Worm (Caenorhabditis elegans) whole organism, L1 larva: ENCODE measurements around the gene cdr-4.

Experiments used
- C34B4.2 ChIP-seq: sonication (generic microtip); optimal IDR thresholded peaks from 2 replicates; lab custom pipeline; 2017; ENCODE audit warnings: mild to moderate bottlenecking, missing genetic modification characterization, missing compliant biosample characterization
- F16B12.6 ChIP-seq: fragments of 150-350 bp; optimal IDR thresholded peaks from 2 replicates; lab custom pipeline; 2014; ENCODE audit warnings: missing biosample characterization, missing genetic modification characterization
- aha-1 ChIP-seq: fragments of 150-350 bp; optimal IDR thresholded peaks from 2 replicates; lab custom pipeline; 2014; ENCODE audit warnings: missing biosample characterization, missing genetic modification characterization
- blmp-1 ChIP-seq: fragments of 150-350 bp; optimal IDR thresholded peaks from 2 replicates; lab custom pipeline; 2014; ENCODE audit warnings: missing biosample characterization, missing genetic modification characterization
- ceh-8 ChIP-seq: fragments of 200-800 bp; sonication (Bioruptor generic); optimal IDR thresholded peaks from 2 replicates; lab custom pipeline; 2018; ENCODE audit warnings: mild to moderate bottlenecking, missing genetic modification characterization, moderate library complexity, missing compliant biosample characterization
- ceh-82 ChIP-seq, 3 experiments: fragments of 150-350 bp in 1 of 3; sonication (generic microtip) in 2 of 3; optimal IDR thresholded peaks; 2 replicates each; lab custom pipeline; 2014 to 2017; ENCODE audit warnings: missing biosample characterization in 3 of 3, missing genetic modification characterization in 3 of 3
- dpl-1 ChIP-seq, 3 experiments: fragments of 150-350 bp in 2 of 3; sonication (generic microtip) in 1 of 3; optimal IDR thresholded peaks; 2 replicates each; lab custom pipeline; 2014 to 2017; ENCODE audit warnings: missing biosample characterization in 3 of 3, missing genetic modification characterization in 3 of 3, missing genetic modification reagents in 3 of 3
- dsc-1 ChIP-seq: sonication (generic microtip); optimal IDR thresholded peaks from 2 replicates; lab custom pipeline; 2016; ENCODE audit warnings: mild to moderate bottlenecking, missing genetic modification characterization, missing compliant biosample characterization
- egl-13 ChIP-seq: sonication (generic microtip); optimal IDR thresholded peaks from 2 replicates; lab custom pipeline; 2016; ENCODE audit warnings: missing genotype, missing genetic modification reagents, missing genetic modification characterization, missing compliant biosample characterization
- egl-27 ChIP-seq, 2 experiments: fragments of 150-350 bp in 1 of 2; sonication (generic microtip); optimal IDR thresholded peaks; 3 replicates each; lab custom pipeline; 2017 to 2018; ENCODE audit warnings: missing biosample characterization in 2 of 2, missing genetic modification characterization in 2 of 2, missing genetic modification reagents in 2 of 2
- elt-3 ChIP-seq, 6 experiments: fragments of 150-350 bp in 1 of 6; sonication (generic microtip); optimal IDR thresholded peaks; 2 replicates each; lab custom pipeline; 2017 to 2018; ENCODE audit warnings: missing biosample characterization in 6 of 6, missing genetic modification characterization in 6 of 6, inconsistent platforms in 1 of 6
- ets-5 ChIP-seq: fragments of 200-800 bp; sonication (Bioruptor generic); IDR thresholded peaks from 2 replicates; pipeline ENCODE4 v1.3.6; 2022; ENCODE audit warnings: missing genetic modification characterization, missing compliant biosample characterization
- fkh-8 ChIP-seq: sonication (generic microtip); optimal IDR thresholded peaks from 2 replicates; lab custom pipeline; 2016; ENCODE audit warnings: mild to moderate bottlenecking, missing genetic modification characterization, missing compliant biosample characterization
- fos-1 ChIP-seq: fragments of 150-350 bp; optimal IDR thresholded peaks from 2 replicates; lab custom pipeline; 2014; ENCODE audit warnings: missing biosample characterization, missing genetic modification characterization
- grh-1 ChIP-seq: fragments of 200-800 bp; sonication (Bioruptor generic); IDR thresholded peaks from 2 replicates; pipeline ENCODE4 v1.3.6; 2022; ENCODE audit warnings: missing genetic modification reagents, missing genetic modification characterization, missing compliant biosample characterization
- hlh-17 ChIP-seq: fragments of 200-800 bp; sonication (Bioruptor generic); optimal IDR thresholded peaks from 2 replicates; lab custom pipeline; 2018; ENCODE audit warnings: missing genetic modification characterization, mild to moderate bottlenecking, missing compliant biosample characterization, moderate library complexity, borderline replicate concordance
- hpl-2 ChIP-seq: fragments of 150-350 bp; optimal IDR thresholded peaks from 2 replicates; lab custom pipeline; 2014; ENCODE audit warnings: missing biosample characterization, missing genetic modification reagents, missing genetic modification characterization
- isw-1 ChIP-seq: fragments of 200-800 bp; sonication (Bioruptor generic); IDR thresholded peaks from 2 replicates; pipeline ENCODE4 v1.3.6; 2022; ENCODE audit warnings: missing genetic modification characterization, missing compliant biosample characterization
- jun-1 ChIP-seq: fragments of 150-350 bp; optimal IDR thresholded peaks from 2 replicates; lab custom pipeline; 2014; ENCODE audit warnings: missing biosample characterization, missing genetic modification reagents, missing genetic modification characterization
- lin-15B ChIP-seq: fragments of 150-350 bp; sonication (generic microtip); optimal IDR thresholded peaks from 3 replicates; lab custom pipeline; 2014; ENCODE audit warnings: missing biosample characterization, missing genetic modification characterization
- lin-39 ChIP-seq: fragments of 150-350 bp; optimal IDR thresholded peaks from 2 replicates; lab custom pipeline; 2014; ENCODE audit warnings: missing biosample characterization, missing genetic modification reagents, missing genetic modification characterization
- mab-9 ChIP-seq: fragments of 200-800 bp; sonication (Bioruptor generic); IDR thresholded peaks from 2 replicates; pipeline ENCODE4 v1.3.6; 2022; ENCODE audit warnings: missing genetic modification reagents, missing genetic modification characterization, missing compliant biosample characterization
- nhr-12 ChIP-seq: sonication (generic microtip); optimal IDR thresholded peaks from 2 replicates; lab custom pipeline; 2017; ENCODE audit warnings: missing biosample characterization, missing genetic modification characterization
- nhr-71 ChIP-seq: sonication (generic microtip); optimal IDR thresholded peaks from 2 replicates; lab custom pipeline; 2016; ENCODE audit warnings: mild to moderate bottlenecking, missing genetic modification characterization, moderate library complexity, missing compliant biosample characterization
- nhr-76 ChIP-seq: sonication (generic microtip); optimal IDR thresholded peaks from 2 replicates; lab custom pipeline; 2017; ENCODE audit warnings: missing biosample characterization, missing genetic modification characterization
- nhr-77 ChIP-seq: fragments of 150-350 bp; optimal IDR thresholded peaks from 2 replicates; lab custom pipeline; 2014; ENCODE audit warnings: missing biosample characterization, missing genetic modification characterization
- nhr-84 ChIP-seq: sonication (generic microtip); optimal IDR thresholded peaks from 2 replicates; lab custom pipeline; 2017; ENCODE audit warnings: missing biosample characterization, missing genetic modification characterization
- nhr-85 ChIP-seq: sonication (generic microtip); peaks from one replicate; lab custom pipeline; 2016; ENCODE audit warnings: missing genetic modification characterization, inconsistent platforms, missing compliant biosample characterization
- pqm-1 ChIP-seq: sonication (generic microtip); optimal IDR thresholded peaks from 3 replicates; lab custom pipeline; 2017; ENCODE audit warnings: missing biosample characterization, missing genetic modification characterization
- rnt-1 ChIP-seq: sonication (generic microtip); optimal IDR thresholded peaks from 2 replicates; lab custom pipeline; 2016; ENCODE audit warnings: mild to moderate bottlenecking, missing genetic modification characterization, moderate library complexity, missing compliant biosample characterization
- skn-1 ChIP-seq: fragments of 150-350 bp; optimal IDR thresholded peaks from 2 replicates; lab custom pipeline; 2014; ENCODE audit warnings: missing biosample characterization, missing genetic modification characterization
- swsn-7 ChIP-seq: sonication (generic microtip); optimal IDR thresholded peaks from 2 replicates; lab custom pipeline; 2016; ENCODE audit warnings: missing genetic modification characterization, missing compliant biosample characterization
- tlp-1 ChIP-seq: fragments of 150-350 bp; optimal IDR thresholded peaks from 2 replicates; lab custom pipeline; 2014; ENCODE audit warnings: missing biosample characterization, missing genetic modification characterization
- unc-62 ChIP-seq: fragments of 150-350 bp; optimal IDR thresholded peaks from 2 replicates; lab custom pipeline; 2014; ENCODE audit warnings: missing biosample characterization, missing genetic modification reagents, missing genetic modification characterization
- unc-86 ChIP-seq: sonication (generic microtip); optimal IDR thresholded peaks from 2 replicates; lab custom pipeline; 2016; ENCODE audit warnings: missing genetic modification characterization, missing compliant biosample characterization
- xbp-1 ChIP-seq: sonication (generic microtip); optimal IDR thresholded peaks from 2 replicates; lab custom pipeline; 2016; ENCODE audit warnings: missing genetic modification characterization, missing compliant biosample characterization
- zip-4 ChIP-seq: fragments of 200-800 bp; sonication (Bioruptor generic); optimal IDR thresholded peaks from 2 replicates; lab custom pipeline; 2018; ENCODE audit warnings: mild to moderate bottlenecking, missing genetic modification characterization, moderate library complexity, missing compliant biosample characterization
- ztf-4 ChIP-seq: fragments of 150-350 bp; optimal IDR thresholded peaks from 2 replicates; lab custom pipeline; 2014; ENCODE audit warnings: missing biosample characterization, missing genetic modification characterization

cdr-4 gene

DNA sequence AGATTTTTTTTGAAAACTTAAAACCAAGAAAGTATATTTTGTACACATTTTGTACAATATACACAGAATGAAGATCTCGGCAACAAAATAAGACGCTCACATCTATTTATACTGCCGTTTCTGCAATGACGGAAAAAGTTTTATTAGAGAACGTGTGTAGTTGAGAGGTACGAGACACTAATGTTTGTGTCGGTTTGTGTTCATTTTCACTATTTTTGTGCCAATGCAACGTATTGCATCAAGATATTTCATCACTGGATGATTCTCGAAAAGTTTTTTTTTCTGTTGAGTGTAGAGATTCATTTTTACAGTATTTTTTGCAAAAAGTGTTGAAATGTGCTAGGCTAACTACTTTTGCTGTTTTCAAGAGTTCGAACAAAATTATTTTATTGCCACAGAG, 571 bp upstream of the cdr-4 start (continued):
- no peak for TF ChIP-seq mab-9 (GFP tag; lab: Robert Waterston, UW)
- no peak for TF ChIP-seq dsc-1 (tag; lab: Kevin White, UChicago)
- TF ChIP-seq dpl-1 (GFP tag; optimal IDR thresholded peaks at IDR 0.05; lab: Kevin White, UChicago) = no peak
- no peak for TF ChIP-seq egl-27 (tag; optimal IDR thresholded peaks at IDR 0.05; lab: Kevin White, UChicago)
- no peak for TF ChIP-seq pqm-1 (tag; lab: Kevin White, UChicago)
- TF ChIP-seq aha-1 (tag; lab: Kevin White, UChicago) = no peak
- peak; percentile 17 for TF ChIP-seq nhr-71 (tag; lab: Kevin White, UChicago)
- peak; percentile 62 for TF ChIP-seq xbp-1 (tag; lab: Kevin White, UChicago)
- TF ChIP-seq swsn-7 = no peak
- no peak for TF ChIP-seq grh-1 (GFP tag; lab: Robert Waterston, UW)
- no peak for TF ChIP-seq fos-1 (tag; lab: Kevin White, UChicago)
- TF ChIP-seq ceh-82 (tag; optimal IDR thresholded peaks at IDR 0.05; lab: Kevin White, UChicago) = peak in 1 of 3 experiments; percentile 12
- peak; percentile 85 for TF ChIP-seq skn-1 (tag; lab: Kevin White, UChicago)
- TF ChIP-seq rnt-1 (tag; lab: Kevin White, UChicago) = no peak
- TF ChIP-seq egl-13 = no peak
- no peak for TF ChIP-seq ztf-4 (tag; lab: Kevin White, UChicago)
- peak in 1 of 6 experiments; percentile 0 for TF ChIP-seq elt-3 (tag; optimal IDR thresholded peaks at IDR 0.05; lab: Kevin White, UChicago)
- no peak for TF ChIP-seq ceh-8 (GFP tag; lab: Kevin White, UChicago)
- no peak for TF ChIP-seq jun-1 (tag; lab: Kevin White, UChicago)
- peak; percentile 48 for TF ChIP-seq blmp-1
- TF ChIP-seq lin-39 (tag; lab: Kevin White, UChicago) = no peak
- no peak for TF ChIP-seq hpl-2 (GFP tag; lab: Kevin White, UChicago)

DNA sequence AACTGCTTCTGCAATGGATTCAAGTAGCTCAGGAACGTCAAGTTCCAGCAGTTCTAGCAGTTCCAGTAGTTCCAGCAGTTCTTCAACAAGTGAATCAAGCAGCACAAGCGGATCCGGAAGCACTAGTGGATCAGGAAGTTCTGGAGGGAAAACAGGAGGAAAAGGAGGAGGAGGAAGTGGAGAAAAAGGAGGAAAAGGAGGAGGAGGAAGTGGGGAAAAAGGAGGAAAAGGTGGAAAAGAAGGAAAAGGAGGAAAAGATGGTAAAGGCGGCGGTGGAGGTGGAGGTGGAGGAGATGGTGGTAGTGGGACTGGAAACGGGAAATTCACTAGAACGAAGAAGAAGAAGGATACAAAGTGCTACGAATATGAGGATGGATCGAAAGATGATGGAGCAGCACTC, 1.9 kb downstream of the cdr-4 start:
- TF ChIP-seq F16B12.6 (tag; lab: Kevin White, UChicago) (no peak), tlp-1 (tag; lab: Kevin White, UChicago) (no peak), nhr-84 (tag; lab: Kevin White, UChicago) (no peak), unc-62 (no peak), blmp-1 (no peak), ceh-8 (GFP tag; lab: Kevin White, UChicago) (no peak), C34B4.2 (tag; lab: Kevin White, UChicago) (no peak), nhr-77 (tag; lab: Kevin White, UChicago) (no peak), isw-1 (no peak)

DNA sequence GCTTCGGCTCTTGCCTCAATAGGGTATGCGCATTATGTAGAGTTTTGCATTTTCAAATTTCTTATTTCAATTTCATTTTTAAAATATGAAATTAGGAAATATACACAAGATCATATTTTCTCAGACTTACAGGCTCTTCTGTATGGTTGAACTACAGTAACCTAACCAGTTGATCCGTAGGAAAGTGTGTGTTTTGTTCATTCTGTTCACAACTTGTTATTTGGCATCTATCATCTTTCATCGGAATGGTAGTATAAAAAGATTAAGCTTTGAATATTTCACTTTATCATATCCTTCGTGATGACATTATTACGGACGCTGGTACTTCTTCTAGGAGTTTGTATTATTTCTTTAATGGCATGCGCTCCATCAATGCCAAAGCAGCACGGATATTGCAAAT, 2.5 kb downstream of the cdr-4 start, which contains the start of gene K01D12.10:
K01D12.10 (plus strand) TSS at position 301 of the 400 bp plus-strand sequence.
- TF ChIP-seq nhr-12 (tag; lab: Kevin White, UChicago) (no peak), fkh-8 (no peak)

DNA sequence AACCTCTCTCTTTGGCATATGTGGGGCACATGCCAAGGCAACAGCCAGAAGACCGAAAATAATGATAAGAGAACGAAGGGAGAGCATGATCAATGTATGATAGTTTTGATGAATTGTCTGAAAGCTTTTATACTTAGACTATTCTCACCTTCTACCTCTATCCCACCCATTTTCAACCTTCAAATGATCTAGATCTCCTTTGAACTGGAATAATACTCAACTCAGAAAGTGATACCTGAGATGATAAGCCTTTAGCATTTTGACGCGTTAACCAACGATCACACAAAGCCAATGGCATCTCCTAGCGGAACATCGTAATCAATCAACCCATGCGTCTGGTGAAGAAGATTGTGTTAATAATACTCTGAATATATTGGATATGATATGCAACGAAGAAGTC, 3.9 kb downstream of the cdr-4 start, which contains the start of gene K01D12.9:
K01D12.9 (minus strand) TSS at position 101 of the 400 bp plus-strand sequence.
- TF ChIP-seq nhr-76 (no peak), dpl-1 (GFP tag; optimal IDR thresholded peaks at IDR 0.05; lab: Kevin White, UChicago) (no peak), lin-15B (tag; lab: Kevin White, UChicago) (no peak), nhr-85 (tag; lab: Kevin White, UChicago) (no peak), unc-86 (tag; lab: Kevin White, UChicago) (no peak), ets-5 (GFP tag; lab: Robert Waterston, UW) (no peak), hlh-17 (GFP tag; lab: Kevin White, UChicago) (no peak), egl-13 (no peak), zip-4 (GFP tag; lab: Kevin White, UChicago) (no peak), swsn-7 (no peak), fos-1 (tag; lab: Kevin White, UChicago) (no peak)
